Worm (Caenorhabditis elegans) whole organism, young adult: ENCODE data around the gene Y54G2A.41.

ENCODE experiments used
- B0261.1 ChIP-seq: sonication (generic microtip); optimal IDR thresholded peaks from 2 replicates; lab custom pipeline; 2016; ENCODE audit warnings: mild to moderate bottlenecking, missing genetic modification characterization, moderate library complexity, missing compliant biosample characterization
- B0336.3 ChIP-seq: fragments of 200-800 bp; sonication (Bioruptor generic); IDR thresholded peaks from 2 replicates; pipeline ENCODE4 v1.3.6; 2022; ENCODE audit warnings: missing genetic modification characterization, missing compliant biosample characterization
- C06A6.2 ChIP-seq: fragments of 200-800 bp; sonication (Bioruptor generic); conservative IDR thresholded peaks from 2 replicates; pipeline ENCODE4 v1.3.6; 2022; ENCODE audit warnings: missing genetic modification characterization, missing compliant biosample characterization
- F22D6.2 ChIP-seq: sonication (generic microtip); optimal IDR thresholded peaks from 2 replicates; lab custom pipeline; 2016; ENCODE audit warnings: mild to moderate bottlenecking, missing genetic modification characterization, missing compliant biosample characterization
- F33H1.4 ChIP-seq: fragments of 200-800 bp; sonication (Bioruptor generic); IDR thresholded peaks from 2 replicates; pipeline ENCODE4 v1.3.6; 2022; ENCODE audit warnings: missing genetic modification reagents, missing genetic modification characterization, missing compliant biosample characterization
- T26A5.8 ChIP-seq: sonication (generic microtip); optimal IDR thresholded peaks from 2 replicates; lab custom pipeline; 2016; ENCODE audit warnings: missing genetic modification characterization, missing compliant biosample characterization
- Y53G8AR.9 ChIP-seq: fragments of 200-800 bp; sonication (Bioruptor generic); conservative IDR thresholded peaks from 2 replicates; pipeline ENCODE4 v1.3.6; 2022; ENCODE audit warnings: missing genetic modification reagents, missing genetic modification characterization, missing compliant biosample characterization
- Y56A3A.18 ChIP-seq: fragments of 200-800 bp; sonication (Bioruptor generic); IDR thresholded peaks from 2 replicates; pipeline ENCODE4 v1.3.6; 2022; ENCODE audit warnings: missing genetic modification reagents, missing genetic modification characterization, missing compliant biosample characterization
- Y67H2A.10 ChIP-seq: fragments of 200-800 bp; sonication (Bioruptor generic); conservative IDR thresholded peaks from 2 replicates; pipeline ENCODE4 v1.3.6; 2022; ENCODE audit warnings: missing genetic modification reagents, missing genetic modification characterization, missing compliant biosample characterization
- Y79H2A.3 ChIP-seq: fragments of 200-800 bp; sonication (Bioruptor generic); conservative IDR thresholded peaks from 2 replicates; pipeline ENCODE4 v1.3.6; 2022; ENCODE audit warnings: missing genetic modification reagents, missing genetic modification characterization, missing compliant biosample characterization
- atf-7 ChIP-seq: sonication (generic microtip); optimal IDR thresholded peaks from 2 replicates; lab custom pipeline; 2017; ENCODE audit warnings: mild to moderate bottlenecking, missing genetic modification characterization, missing compliant biosample characterization
- attf-3 ChIP-seq: fragments of 200-800 bp; sonication (Bioruptor generic); conservative IDR thresholded peaks from 2 replicates; pipeline ENCODE4 v1.3.6; 2022; ENCODE audit warnings: missing genetic modification reagents, missing genetic modification characterization, missing compliant biosample characterization
- attf-6 ChIP-seq: fragments of 200-800 bp; sonication (Bioruptor generic); IDR thresholded peaks from 2 replicates; pipeline ENCODE4 v1.3.6; 2022; ENCODE audit warnings: missing genetic modification reagents, missing genetic modification characterization, missing compliant biosample characterization
- bed-1 ChIP-seq: fragments of 200-800 bp; sonication (Bioruptor generic); IDR thresholded peaks from 2 replicates; pipeline ENCODE4 v1.3.6; 2022; ENCODE audit warnings: missing genetic modification reagents, missing genetic modification characterization, missing compliant biosample characterization
- ceh-40 ChIP-seq: fragments of 200-800 bp; sonication (Bioruptor generic); IDR thresholded peaks from 2 replicates; pipeline ENCODE4 v1.3.6; 2022; ENCODE audit warnings: missing genetic modification characterization, missing compliant biosample characterization
- ceh-58 ChIP-seq: fragments of 200-800 bp; sonication (Bioruptor generic); IDR thresholded peaks from 2 replicates; pipeline ENCODE4 v1.3.6; 2022; ENCODE audit warnings: missing genetic modification characterization, missing compliant biosample characterization
- chd-7 ChIP-seq: sonication (generic microtip); optimal IDR thresholded peaks from 2 replicates; lab custom pipeline; 2016; ENCODE audit warnings: mild to moderate bottlenecking, missing genetic modification characterization, moderate library complexity, missing compliant biosample characterization
- dox-1 ChIP-seq: fragments of 200-800 bp; sonication (Bioruptor generic); IDR thresholded peaks from 2 replicates; pipeline ENCODE4 v1.3.6; 2022; ENCODE audit warnings: missing genetic modification reagents, missing genetic modification characterization, missing compliant biosample characterization
- dpl-1 ChIP-seq: fragments of 150-350 bp; optimal IDR thresholded peaks from 2 replicates; lab custom pipeline; 2014; ENCODE audit warnings: missing biosample characterization, missing genetic modification reagents, missing genetic modification characterization
- egl-18 ChIP-seq: fragments of 200-800 bp; sonication (Bioruptor generic); IDR thresholded peaks from 2 replicates; pipeline ENCODE4 v1.3.6; 2022; ENCODE audit warnings: missing genetic modification reagents, missing genetic modification characterization, missing compliant biosample characterization
- ekl-4 ChIP-seq: fragments of 200-800 bp; sonication (Bioruptor generic); IDR thresholded peaks from 2 replicates; pipeline ENCODE4 v1.3.6; 2022; ENCODE audit warnings: missing genetic modification reagents, missing genetic modification characterization, missing compliant biosample characterization
- ets-4 ChIP-seq: fragments of 200-800 bp; sonication (Bioruptor generic); optimal IDR thresholded peaks from 2 replicates; lab custom pipeline; 2018; ENCODE audit warnings: mild to moderate bottlenecking, missing genetic modification characterization, missing compliant biosample characterization
- fkh-3 ChIP-seq: sonication (generic microtip); optimal IDR thresholded peaks from 2 replicates; lab custom pipeline; 2016; ENCODE audit warnings: mild to moderate bottlenecking, missing genetic modification characterization, missing compliant biosample characterization
- him-1 ChIP-seq: sonication (generic microtip); optimal IDR thresholded peaks from 2 replicates; lab custom pipeline; 2016; ENCODE audit warnings: missing genotype, missing genetic modification reagents, missing genetic modification characterization, missing compliant biosample characterization
- hlh-26 ChIP-seq: fragments of 200-800 bp; sonication (Bioruptor generic); conservative IDR thresholded peaks from 2 replicates; pipeline ENCODE4 v1.3.6; 2022; ENCODE audit warnings: missing genetic modification reagents, missing genetic modification characterization, missing compliant biosample characterization
- hmg-1.2 ChIP-seq: fragments of 200-800 bp; sonication (Bioruptor generic); IDR thresholded peaks from 2 replicates; pipeline ENCODE4 v1.3.6; 2022; ENCODE audit warnings: missing genetic modification reagents, missing genetic modification characterization, missing compliant biosample characterization
- hsf-1 ChIP-seq: fragments of 200-800 bp; sonication (Bioruptor generic); IDR thresholded peaks from 2 replicates; pipeline ENCODE4 v1.3.6; 2022; ENCODE audit warnings: missing genetic modification reagents, missing genetic modification characterization, missing compliant biosample characterization
- lsy-27 ChIP-seq: sonication (generic microtip); optimal IDR thresholded peaks from 2 replicates; lab custom pipeline; 2017; ENCODE audit warnings: missing genetic modification characterization, mild to moderate bottlenecking, missing compliant biosample characterization, antibody characterized with exemption, missing genotype, borderline replicate concordance; ENCODE audit not compliant: insufficient read depth
- madf-10 ChIP-seq: sonication (generic microtip); optimal IDR thresholded peaks from 2 replicates; lab custom pipeline; 2016; ENCODE audit warnings: mild to moderate bottlenecking, missing genetic modification characterization, missing compliant biosample characterization
- madf-3 ChIP-seq: fragments of 200-800 bp; sonication (Bioruptor generic); IDR thresholded peaks from 2 replicates; pipeline ENCODE4 v1.3.6; 2022; ENCODE audit warnings: missing genetic modification reagents, missing genetic modification characterization, missing compliant biosample characterization
- madf-8 ChIP-seq: fragments of 200-800 bp; sonication (Bioruptor generic); conservative IDR thresholded peaks from 2 replicates; pipeline ENCODE4 v1.3.6; 2022; ENCODE audit warnings: missing genetic modification reagents, missing genetic modification characterization, missing compliant biosample characterization
- mes-4 ChIP-seq: sonication (generic microtip); optimal IDR thresholded peaks from 2 replicates; lab custom pipeline; 2016; ENCODE audit warnings: missing genotype, missing genetic modification characterization, missing compliant biosample characterization
- nhr-179 ChIP-seq: sonication (generic microtip); optimal IDR thresholded peaks from 2 replicates; lab custom pipeline; 2016; ENCODE audit warnings: mild to moderate bottlenecking, missing genetic modification characterization, missing compliant biosample characterization
- nhr-27 ChIP-seq: fragments of 200-800 bp; sonication (Bioruptor generic); optimal IDR thresholded peaks from 2 replicates; lab custom pipeline; 2018; ENCODE audit warnings: mild to moderate bottlenecking, missing genetic modification characterization, moderate library complexity, missing compliant biosample characterization
- nhr-90 ChIP-seq: sonication (generic microtip); optimal IDR thresholded peaks from 2 replicates; lab custom pipeline; 2016; ENCODE audit warnings: missing genotype, mild to moderate bottlenecking, missing genetic modification characterization, missing compliant biosample characterization
- pbrm-1 ChIP-seq: fragments of 200-800 bp; sonication (Bioruptor generic); IDR thresholded peaks from 2 replicates; pipeline ENCODE4 v1.3.6; 2022; ENCODE audit warnings: missing genetic modification reagents, missing genetic modification characterization, missing compliant biosample characterization
- rcor-1 ChIP-seq: fragments of 200-800 bp; sonication (Bioruptor generic); IDR thresholded peaks from 2 replicates; pipeline ENCODE4 v1.3.6; 2022; ENCODE audit warnings: missing genetic modification reagents, missing genetic modification characterization, missing compliant biosample characterization
- snpc-1.1 ChIP-seq: sonication (generic microtip); optimal IDR thresholded peaks from 2 replicates; lab custom pipeline; 2017; ENCODE audit warnings: missing genetic modification characterization, mild to moderate bottlenecking, missing compliant biosample characterization, antibody characterized with exemption, moderate library complexity, missing genotype, missing genetic modification reagents; ENCODE audit not compliant: insufficient read depth
- snpc-1.3 ChIP-seq: sonication (generic microtip); optimal IDR thresholded peaks from 2 replicates; lab custom pipeline; 2017; ENCODE audit warnings: missing genetic modification characterization, mild to moderate bottlenecking, missing compliant biosample characterization, antibody characterized with exemption, moderate library complexity, missing genotype, missing genetic modification reagents; ENCODE audit not compliant: insufficient read depth
- snpc-3.4 ChIP-seq: sonication (generic microtip); optimal IDR thresholded peaks from 2 replicates; lab custom pipeline; 2017; ENCODE audit warnings: missing genetic modification characterization, mild to moderate bottlenecking, missing compliant biosample characterization, antibody characterized with exemption, moderate library complexity, missing genotype, missing genetic modification reagents
- snpc-4 ChIP-seq, 5 experiments: fragments of 150-350 bp in 1 of 5; sonication (generic microtip) in 4 of 5; optimal IDR thresholded peaks; 2 replicates each; lab custom pipeline; 2014 to 2018; ENCODE audit warnings: missing genetic modification characterization in 5 of 5, missing biosample characterization in 3 of 5, antibody characterized with exemption in 2 of 5, mild to moderate bottlenecking in 2 of 5, missing compliant biosample characterization in 2 of 5, missing genotype in 2 of 5, moderate library complexity in 2 of 5, missing genetic modification reagents in 1 of 5
- somi-1 ChIP-seq: fragments of 200-800 bp; sonication (Bioruptor generic); optimal IDR thresholded peaks from 2 replicates; lab custom pipeline; 2018; ENCODE audit warnings: mild to moderate bottlenecking, missing genetic modification characterization, missing compliant biosample characterization
- tbx-9 ChIP-seq: sonication (generic microtip); optimal IDR thresholded peaks from 2 replicates; lab custom pipeline; 2016; ENCODE audit warnings: borderline replicate concordance, missing genetic modification characterization, inconsistent platforms, missing compliant biosample characterization
- tlf-1 ChIP-seq: fragments of 200-800 bp; sonication (Bioruptor generic); optimal IDR thresholded peaks from 2 replicates; lab custom pipeline; 2018; ENCODE audit warnings: mild to moderate bottlenecking, missing genetic modification characterization, missing compliant biosample characterization
- zim-3 ChIP-seq: sonication (generic microtip); optimal IDR thresholded peaks from 2 replicates; lab custom pipeline; 2017; ENCODE audit warnings: mild to moderate bottlenecking, missing genetic modification characterization, moderate library complexity, missing compliant biosample characterization
- ztf-22 ChIP-seq: fragments of 200-800 bp; sonication (Bioruptor generic); optimal IDR thresholded peaks from 2 replicates; lab custom pipeline; 2018; ENCODE audit warnings: mild to moderate bottlenecking, missing genetic modification characterization, moderate library complexity, missing compliant biosample characterization
- ztf-25 ChIP-seq: fragments of 200-800 bp; sonication (Bioruptor generic); IDR thresholded peaks from 2 replicates; pipeline ENCODE4 v1.3.6; 2022; ENCODE audit warnings: missing genetic modification reagents, missing genetic modification characterization, missing compliant biosample characterization

Y54G2A.41 gene

DNA sequence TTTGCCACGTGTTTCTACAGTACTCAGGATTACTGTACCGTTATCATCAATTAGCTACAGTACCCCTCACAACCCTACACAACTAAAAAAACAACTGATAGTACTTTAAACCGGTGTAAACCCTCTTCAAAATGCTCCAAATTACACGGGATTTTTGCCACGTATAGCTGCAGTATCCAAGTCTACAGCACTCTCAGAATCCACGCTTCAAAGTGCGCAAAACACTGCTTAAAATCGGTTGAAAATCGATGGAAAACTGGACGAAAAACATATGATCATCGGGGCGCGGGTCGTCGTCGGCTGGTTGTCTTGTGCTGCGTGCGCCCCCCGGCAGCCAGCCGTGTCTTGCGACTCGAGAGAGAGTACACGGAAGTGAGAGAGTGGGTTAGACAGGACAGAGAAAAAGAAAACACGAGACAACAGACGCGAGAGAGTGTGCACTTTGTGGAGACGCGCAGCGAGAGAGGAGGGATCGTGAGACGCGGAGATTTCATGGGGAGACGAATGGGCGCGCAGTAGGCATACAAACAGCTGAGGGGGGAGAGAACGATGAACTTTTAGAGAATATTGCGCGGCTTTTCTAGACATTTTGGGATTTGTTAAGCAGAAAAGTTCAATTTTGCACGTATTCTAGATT lies 43.2 kb upstream of the Y54G2A.41 start (continued):
- TF ChIP-seq ztf-22 (GFP tag; lab: Kevin White, UChicago) (no peak), F22D6.2 (tag; lab: Kevin White, UChicago) (no peak), somi-1 (peak; percentile 53), madf-10 (peak; percentile 65), F33H1.4 (GFP tag; lab: Robert Waterston, UW) (no peak), hmg-1.2 (GFP tag; lab: Robert Waterston, UW) (peak; percentile 95), hsf-1 (peak; percentile 45; the same call in 1 of the 2 replicates), hlh-26 (GFP tag; lab: Robert Waterston, UW) (no peak), snpc-1.3 (tag; lab: Kevin White, UChicago) (no peak), ztf-25 (no peak), madf-3 (GFP tag; lab: Robert Waterston, UW) (no peak), Y56A3A.18 (GFP tag; lab: Robert Waterston, UW) (no peak), fkh-3 (no peak), tbx-9 (tag; lab: Kevin White, UChicago) (no peak), egl-18 (GFP tag; lab: Robert Waterston, UW) (no peak), snpc-3.4 (tag; lab: Kevin White, UChicago) (no peak), dpl-1 (GFP tag; lab: Kevin White, UChicago) (no peak), Y79H2A.3 (GFP tag; lab: Robert Waterston, UW) (no peak), B0336.3 (GFP tag; lab: Robert Waterston, UW) (peak; percentile 85), lsy-27 (tag; lab: Kevin White, UChicago) (no peak), attf-6 (GFP tag; lab: Robert Waterston, UW) (no peak), ceh-58 (GFP tag; lab: Robert Waterston, UW) (no peak), ekl-4 (GFP tag; lab: Robert Waterston, UW) (peak; percentile 67), chd-7 (tag; lab: Kevin White, UChicago) (peak; percentile 71), Y67H2A.10 (GFP tag; lab: Robert Waterston, UW) (peak; percentile 55; the same call in 1 of the 2 replicates), ets-4 (GFP tag; lab: Kevin White, UChicago) (no peak), attf-3 (GFP tag; lab: Robert Waterston, UW) (0 out of 2 replicates have a peak, but pooled peaks have one; percentile 24), nhr-179 (tag; lab: Kevin White, UChicago) (no peak), madf-8 (GFP tag; lab: Robert Waterston, UW) (no peak), bed-1 (GFP tag; lab: Robert Waterston, UW) (no peak), C06A6.2 (GFP tag; lab: Robert Waterston, UW) (peak; percentile 66; the same call in 1 of the 2 replicates), nhr-90 (no peak), B0261.1 (tag; lab: Kevin White, UChicago) (no peak), T26A5.8 (tag; lab: Kevin White, UChicago) (no peak), pbrm-1 (GFP tag; lab: Robert Waterston, UW) (peak; percentile 81), zim-3 (tag; lab: Kevin White, UChicago) (peak; percentile 7), Y53G8AR.9 (GFP tag; lab: Robert Waterston, UW) (0 out of 2 replicates have a peak, but pooled peaks have one; percentile 63), atf-7 (peak; percentile 61), mes-4 (tag; lab: Kevin White, UChicago) (no peak), him-1 (tag; lab: Kevin White, UChicago) (no peak), dox-1 (GFP tag; lab: Robert Waterston, UW) (peak; percentile 82), rcor-1 (GFP tag; lab: Robert Waterston, UW) (peak; percentile 54), nhr-27 (no peak), tlf-1 (GFP tag; lab: Kevin White, UChicago) (peak; percentile 60), snpc-4 (GFP tag; optimal IDR thresholded peaks at IDR 0.05; lab: Kevin White, UChicago) (no peak), snpc-4 (tag; optimal IDR thresholded peaks at IDR 0.05; lab: Kevin White, UChicago) (peak in 3 of 4 experiments; percentile 38 to 56 (median 41)), ceh-40 (no peak), snpc-1.1 (no peak)
